Fruit fly (Drosophila melanogaster) whole organism, embryonic: Measurements from ENCODE around the gene CG42579.
A peak's percentile ranks its signal among the peaks of the same experiment; 100 is the strongest.

ENCODE experiments used
- Ada2b ChIP-seq: fragments of 200-800 bp; sonication (Bioruptor generic); IDR thresholded peaks from 2 replicates; pipeline ENCODE4 v1.3.6; 2022; ENCODE audit warnings: missing biosample characterization, missing genetic modification characterization
- Bteb2 ChIP-seq: fragments of 200-800 bp; sonication (Bioruptor generic); optimal IDR thresholded peaks from 2 replicates; lab custom pipeline; 2016; ENCODE audit warnings: missing biosample characterization, missing genetic modification characterization
- CG11093 ChIP-seq: fragments of 200-800 bp; sonication (Bioruptor generic); IDR thresholded peaks from 3 replicates; pipeline ENCODE4 v1.3.6; 2022; ENCODE audit warnings: missing biosample characterization, missing genetic modification characterization
- CG11456 ChIP-seq: fragments of 200-800 bp; sonication (Bioruptor generic); IDR thresholded peaks from 3 replicates; pipeline ENCODE4 v1.3.6; 2022; ENCODE audit warnings: missing biosample characterization, missing genetic modification characterization
- CG12299 ChIP-seq: fragments of 200-800 bp; sonication (Bioruptor generic); optimal IDR thresholded peaks from 2 replicates; lab custom pipeline; 2018; ENCODE audit warnings: missing biosample characterization, mild to moderate bottlenecking, missing genetic modification characterization
- CG13424 ChIP-seq: fragments of 200-800 bp; sonication (Bioruptor generic); optimal IDR thresholded peaks from 2 replicates; lab custom pipeline; 2019; ENCODE audit warnings: missing biosample characterization, mild to moderate bottlenecking, missing genetic modification characterization, moderate library complexity
- CG14014 ChIP-seq: fragments of 200-800 bp; sonication (Bioruptor generic); IDR thresholded peaks from 2 replicates; pipeline ENCODE4 v1.3.6; 2022; ENCODE audit warnings: missing biosample characterization, missing genetic modification characterization
- CG14860 ChIP-seq: fragments of 200-800 bp; sonication (Bioruptor generic); IDR thresholded peaks from 3 replicates; pipeline ENCODE4 v1.3.6; 2022; ENCODE audit warnings: missing biosample characterization, missing genetic modification characterization; ENCODE audit not compliant: partially characterized antibody
- CG15696 ChIP-seq: fragments of 200-800 bp; sonication (Bioruptor generic); optimal IDR thresholded peaks from 2 replicates; lab custom pipeline; 2019; ENCODE audit warnings: missing biosample characterization, mild to moderate bottlenecking, missing genetic modification characterization, moderate library complexity
- CG18599 ChIP-seq: fragments of 200-800 bp; sonication (Bioruptor generic); optimal IDR thresholded peaks from 3 replicates; lab custom pipeline; 2017; ENCODE audit warnings: missing biosample characterization, missing genetic modification characterization, mild to moderate bottlenecking, moderate library complexity, missing genetic modification reagents
- CG2202 ChIP-seq: fragments of 200-800 bp; sonication (Bioruptor generic); optimal IDR thresholded peaks from 2 replicates; lab custom pipeline; 2018; ENCODE audit warnings: missing biosample characterization, mild to moderate bottlenecking, missing genetic modification characterization
- CG2678 ChIP-seq: fragments of 200-800 bp; sonication (Bioruptor generic); optimal IDR thresholded peaks from 3 replicates; lab custom pipeline; 2019; ENCODE audit warnings: missing biosample characterization, mild to moderate bottlenecking, missing genetic modification characterization, moderate library complexity
- CG2712 ChIP-seq: fragments of 200-800 bp; optimal IDR thresholded peaks from 3 replicates; lab custom pipeline; 2019; ENCODE audit warnings: missing biosample characterization, mild to moderate bottlenecking, missing genetic modification characterization, moderate library complexity
- CG2889 ChIP-seq: fragments of 200-800 bp; sonication (Bioruptor generic); IDR thresholded peaks from 3 replicates; pipeline ENCODE4 v1.3.6; 2022; ENCODE audit warnings: missing biosample characterization, missing genetic modification characterization
- CG32532 ChIP-seq: fragments of 200-800 bp; sonication (Bioruptor generic); IDR thresholded peaks from 2 replicates; pipeline ENCODE4 v1.3.6; 2022; ENCODE audit warnings: missing biosample characterization, missing genetic modification characterization
- CG3995 ChIP-seq: fragments of 200-800 bp; sonication (Bioruptor generic); optimal IDR thresholded peaks from 3 replicates; lab custom pipeline; 2016; ENCODE audit warnings: missing biosample characterization, missing genetic modification characterization
- CG4424 ChIP-seq: fragments of 200-800 bp; sonication (Bioruptor generic); optimal IDR thresholded peaks from 3 replicates; lab custom pipeline; 2016; ENCODE audit warnings: missing biosample characterization, missing genetic modification characterization
- CG9609 ChIP-seq: fragments of 200-800 bp; sonication (Bioruptor generic); optimal IDR thresholded peaks from 3 replicates; lab custom pipeline; 2016; ENCODE audit warnings: missing biosample characterization, missing genetic modification characterization
- CG9727 ChIP-seq: fragments of 200-800 bp; sonication (Bioruptor generic); optimal IDR thresholded peaks from 3 replicates; lab custom pipeline; 2017; ENCODE audit warnings: missing biosample characterization, mild to moderate bottlenecking, missing genetic modification characterization
- CG9797 ChIP-seq: fragments of 200-800 bp; sonication (Bioruptor generic); optimal IDR thresholded peaks from 3 replicates; lab custom pipeline; 2018; ENCODE audit warnings: missing biosample characterization, mild to moderate bottlenecking, missing genetic modification characterization
- CHES-1-like ChIP-seq: fragments of 200-800 bp; sonication (Bioruptor generic); optimal IDR thresholded peaks from 2 replicates; lab custom pipeline; 2016; ENCODE audit warnings: missing biosample characterization, missing genetic modification characterization
- Camta ChIP-seq: fragments of 200-800 bp; sonication (Bioruptor generic); optimal IDR thresholded peaks from 2 replicates; lab custom pipeline; 2016; ENCODE audit warnings: missing biosample characterization, missing genetic modification characterization
- D19B ChIP-seq: fragments of 200-800 bp; sonication (Bioruptor generic); optimal IDR thresholded peaks from 2 replicates; lab custom pipeline; 2017; ENCODE audit warnings: missing biosample characterization, mild to moderate bottlenecking, missing genetic modification characterization
- Dad ChIP-seq: fragments of 200-800 bp; sonication (Bioruptor generic); optimal IDR thresholded peaks from 3 replicates; lab custom pipeline; 2016; ENCODE audit warnings: missing biosample characterization, missing genetic modification characterization
- HLHmδ ChIP-seq: fragments of 200-800 bp; sonication (Bioruptor generic); optimal IDR thresholded peaks from 2 replicates; lab custom pipeline; 2018; ENCODE audit warnings: missing biosample characterization, mild to moderate bottlenecking, missing genetic modification characterization, moderate library complexity
- Hey ChIP-seq: fragments of 200-800 bp; sonication (Bioruptor generic); optimal IDR thresholded peaks from 3 replicates; lab custom pipeline; 2018; ENCODE audit warnings: missing biosample characterization, mild to moderate bottlenecking, missing genetic modification characterization
- Nf-YC ChIP-seq: fragments of 200-800 bp; optimal IDR thresholded peaks from 3 replicates; lab custom pipeline; 2019; ENCODE audit warnings: missing biosample characterization, mild to moderate bottlenecking, missing genetic modification characterization, moderate library complexity
- Oli ChIP-seq: fragments of 200-800 bp; sonication (Bioruptor generic); optimal IDR thresholded peaks from 2 replicates; lab custom pipeline; 2018; ENCODE audit warnings: missing biosample characterization, mild to moderate bottlenecking, missing genetic modification characterization, moderate library complexity
- PHDP ChIP-seq: fragments of 200-800 bp; sonication (Bioruptor generic); optimal IDR thresholded peaks from 3 replicates; lab custom pipeline; 2018; ENCODE audit warnings: missing biosample characterization, mild to moderate bottlenecking, missing genetic modification characterization, moderate library complexity
- Ptx1 ChIP-seq: fragments of 200-800 bp; sonication (Bioruptor generic); IDR thresholded peaks from 2 replicates; pipeline ENCODE4 v1.3.6; 2022; ENCODE audit warnings: missing biosample characterization, missing genetic modification characterization
- Scr ChIP-seq: fragments of 200-800 bp; sonication (Bioruptor generic); IDR thresholded peaks from 2 replicates; pipeline ENCODE4 v1.3.6; 2022; ENCODE audit warnings: missing biosample characterization, missing genetic modification characterization; ENCODE audit not compliant: partially characterized antibody
- YL-1 ChIP-seq: fragments of 200-800 bp; sonication (Bioruptor generic); optimal IDR thresholded peaks from 3 replicates; lab custom pipeline; 2017; ENCODE audit warnings: missing biosample characterization, mild to moderate bottlenecking, missing genetic modification characterization
- aop ChIP-seq: fragments of 200-800 bp; sonication (Bioruptor generic); IDR thresholded peaks from 2 replicates; pipeline ENCODE4 v1.3.6; 2022; ENCODE audit warnings: missing biosample characterization, missing genetic modification characterization
- br ChIP-seq: fragments of >200 bp; optimal IDR thresholded peaks from 2 replicates; lab custom pipeline; 2017
- chn ChIP-seq: fragments of 200-800 bp; sonication (Bioruptor generic); optimal IDR thresholded peaks from 2 replicates; lab custom pipeline; 2016; ENCODE audit warnings: missing biosample characterization, missing genetic modification characterization
- dm ChIP-seq: fragments of 200-800 bp; sonication (Bioruptor generic); optimal IDR thresholded peaks from 3 replicates; lab custom pipeline; 2016; ENCODE audit warnings: missing biosample characterization, missing genetic modification characterization
- gce ChIP-seq: fragments of 200-800 bp; sonication (Bioruptor generic); IDR thresholded peaks from 3 replicates; pipeline ENCODE4 v1.3.6; 2022; ENCODE audit warnings: missing biosample characterization, missing genetic modification characterization
- grn ChIP-seq: fragments of 200-800 bp; sonication (Bioruptor generic); optimal IDR thresholded peaks from 3 replicates; lab custom pipeline; 2017; ENCODE audit warnings: missing biosample characterization, missing genetic modification characterization
- gsb ChIP-seq: fragments of 200-800 bp; sonication (Bioruptor generic); IDR thresholded peaks from 2 replicates; pipeline ENCODE4 v1.3.6; 2022; ENCODE audit warnings: missing biosample characterization, missing genetic modification characterization
- hth ChIP-seq: fragments of >200 bp; optimal IDR thresholded peaks from 2 replicates; lab custom pipeline; 2017; ENCODE audit warnings: inconsistent platforms
- jing ChIP-seq: fragments of 200-800 bp; sonication (Bioruptor generic); optimal IDR thresholded peaks from 2 replicates; lab custom pipeline; 2018; ENCODE audit warnings: missing biosample characterization, mild to moderate bottlenecking, missing genetic modification characterization
- knrl ChIP-seq: fragments of 200-800 bp; sonication (Bioruptor generic); IDR thresholded peaks from 3 replicates; pipeline ENCODE4 v1.3.6; 2022; ENCODE audit warnings: missing biosample characterization, missing genetic modification characterization; ENCODE audit not compliant: partially characterized antibody
- lilli ChIP-seq: fragments of 200-800 bp; sonication (Bioruptor generic); optimal IDR thresholded peaks from 3 replicates; lab custom pipeline; 2016; ENCODE audit warnings: missing biosample characterization, missing genetic modification characterization
- lmd ChIP-seq: fragments of 200-800 bp; sonication (Bioruptor generic); IDR thresholded peaks from 2 replicates; pipeline ENCODE4 v1.3.6; 2022; ENCODE audit warnings: missing biosample characterization, missing genetic modification characterization
- mam ChIP-seq: fragments of 200-800 bp; sonication (Bioruptor generic); optimal IDR thresholded peaks from 3 replicates; lab custom pipeline; 2016; ENCODE audit warnings: missing biosample characterization, missing genetic modification characterization
- psq ChIP-seq: fragments of 200-800 bp; sonication (Bioruptor generic); optimal IDR thresholded peaks from 2 replicates; lab custom pipeline; 2017; ENCODE audit warnings: missing biosample characterization, missing genetic modification characterization
- sima ChIP-seq: fragments of 200-800 bp; sonication (Bioruptor generic); optimal IDR thresholded peaks from 2 replicates; lab custom pipeline; 2016; ENCODE audit warnings: missing biosample characterization, missing genetic modification characterization
- ssp ChIP-seq: fragments of 200-800 bp; sonication (Bioruptor generic); IDR thresholded peaks from 2 replicates; pipeline ENCODE4 v1.3.6; 2022; ENCODE audit warnings: missing biosample characterization, missing genetic modification characterization
- sug ChIP-seq: fragments of 200-800 bp; optimal IDR thresholded peaks from 2 replicates; lab custom pipeline; 2019; ENCODE audit warnings: missing biosample characterization, mild to moderate bottlenecking, missing genetic modification characterization, moderate library complexity
- tll ChIP-seq, 2 experiments: fragments of 200-800 bp in 1 of 2; fragments of >200 bp in 1 of 2; sonication (Bioruptor generic) in 1 of 2; optimal IDR thresholded peaks; 2 replicates each; lab custom pipeline; 2017 to 2019; ENCODE audit warnings: missing biosample characterization in 2 of 2, missing genetic modification characterization in 2 of 2, mild to moderate bottlenecking in 1 of 2, moderate library complexity in 1 of 2
- zfh2 ChIP-seq: fragments of 200-800 bp; sonication (Bioruptor generic); optimal IDR thresholded peaks from 2 replicates; lab custom pipeline; 2016; ENCODE audit warnings: missing biosample characterization, missing genetic modification characterization

The CG42579 gene

dm6 chrX:20502776-20503503 is 24.5 kb upstream of the CG42579 start (continued):
- peak; percentile 30 for TF ChIP-seq CG2712 (tag; lab: Kevin White, UChicago)
- TF ChIP-seq grn (GFP tag; lab: Kevin White, UChicago), result no peak
- no peak for TF ChIP-seq knrl (GFP tag; lab: Robert Waterston, UW)
- TF ChIP-seq PHDP (tag; lab: Kevin White, UChicago), result peak; percentile 54
- no peak for TF ChIP-seq CG11456 (GFP tag; lab: Robert Waterston, UW)
- no peak for TF ChIP-seq CG14860
- peak; percentile 12 for TF ChIP-seq CHES-1-like (GFP tag; lab: Kevin White, UChicago)
- peak; percentile 19 for TF ChIP-seq D19B (GFP tag; lab: Kevin White, UChicago)
- peak; percentile 54 for TF ChIP-seq sug (tag; lab: Kevin White, UChicago)
- no peak for TF ChIP-seq CG9797 (GFP tag; lab: Kevin White, UChicago)
- no peak for TF ChIP-seq Hey (tag; lab: Kevin White, UChicago)
- no peak for TF ChIP-seq zfh2 (GFP tag; lab: Kevin White, UChicago)
- TF ChIP-seq lilli (GFP tag; lab: Kevin White, UChicago), result peak; percentile 10
- TF ChIP-seq HLHmδ, result no peak
- TF ChIP-seq CG2889 (GFP tag; lab: Robert Waterston, UW), result no peak
- TF ChIP-seq Ada2b (GFP tag; lab: Robert Waterston, UW), result no peak
- TF ChIP-seq YL-1, result no peak
- no peak for TF ChIP-seq CG15696 (tag; lab: Kevin White, UChicago)
- no peak for TF ChIP-seq hth (lab: Kevin White, UChicago)
- TF ChIP-seq lmd (GFP tag; lab: Robert Waterston, UW), result peak; percentile 57
- TF ChIP-seq mam (GFP tag; lab: Kevin White, UChicago), result peak; percentile 41
- TF ChIP-seq CG13424 (tag; lab: Kevin White, UChicago), result peak; percentile 59
- TF ChIP-seq aop (GFP tag; lab: Robert Waterston, UW), result no peak
- TF ChIP-seq CG11093 (GFP tag; lab: Robert Waterston, UW), result 0 out of 3 replicates have a peak, but pooled peaks have one; percentile 29
- no peak for TF ChIP-seq Bteb2 (GFP tag; lab: Kevin White, UChicago)
- peak; percentile 3 for TF ChIP-seq chn (GFP tag; lab: Kevin White, UChicago)
- TF ChIP-seq Ptx1 (GFP tag; lab: Robert Waterston, UW), result peak; percentile 65
- no peak for TF ChIP-seq gsb
- TF ChIP-seq Oli (tag; lab: Kevin White, UChicago), result peak; percentile 40
- TF ChIP-seq CG3995 (GFP tag; lab: Kevin White, UChicago), result no peak
- no peak for TF ChIP-seq CG9609
- no peak for TF ChIP-seq Scr (GFP tag; lab: Robert Waterston, UW)
- TF ChIP-seq CG12299, result peak; percentile 22
- TF ChIP-seq Nf-YC, result peak; percentile 31
- TF ChIP-seq CG14014, result no peak
- peak; percentile 16 for TF ChIP-seq dm (GFP tag; lab: Kevin White, UChicago)
- TF ChIP-seq CG4424 (GFP tag; lab: Kevin White, UChicago), result peak; percentile 13
- TF ChIP-seq jing (GFP tag; lab: Kevin White, UChicago), result no peak
- peak; percentile 80 for TF ChIP-seq CG18599 (GFP tag; lab: Kevin White, UChicago)
- no peak for TF ChIP-seq CG32532 (GFP tag; lab: Robert Waterston, UW)
- TF ChIP-seq sima, result no peak
- TF ChIP-seq gce (GFP tag; lab: Robert Waterston, UW), result no peak
- TF ChIP-seq CG2678 (tag; lab: Kevin White, UChicago), result peak; percentile 72
- TF ChIP-seq Dad (GFP tag; lab: Kevin White, UChicago), result no peak
- no peak for TF ChIP-seq br (lab: Kevin White, UChicago)
- TF ChIP-seq tll (GFP tag; optimal IDR thresholded peaks at IDR 0.05; lab: Kevin White, UChicago), result no peak
- no peak for TF ChIP-seq CG2202
- no peak for TF ChIP-seq psq (GFP tag; lab: Kevin White, UChicago)
- TF ChIP-seq CG9727 (GFP tag; lab: Kevin White, UChicago), result peak; percentile 5
- TF ChIP-seq ssp, result no peak
- TF ChIP-seq Camta, result no peak
